Fruit fly (Drosophila melanogaster) whole organism, wandering third instar larva: ENCODE results near the gene Muc26B.

ENCODE experiments used
- ey ChIP-seq: fragments of 200-800 bp; sonication (Bioruptor generic); optimal IDR thresholded peaks from 2 replicates; lab custom pipeline; 2016; ENCODE audit warnings: missing biosample characterization, missing genetic modification characterization
- woc ChIP-seq: sonication (Bioruptor generic); optimal IDR thresholded peaks from 2 replicates; lab custom pipeline; 2016; ENCODE audit warnings: missing biosample characterization, mild to moderate bottlenecking, missing genetic modification characterization

- TF ChIP-seq ey (GFP tag; lab: Kevin White, UChicago): no peak
- TF ChIP-seq woc (GFP tag; lab: Kevin White, UChicago): no peak
Observed at dm6 chr2L:6171166-6171565, 19.4 kb downstream of the Muc26B start.
